Worm (Caenorhabditis elegans) whole organism, mixed stage, embryonic: ENCODE results near the gene Y94H6A.7.

ENCODE experiments used
- M03D4.4 ChIP-seq: sonication (generic microtip); optimal IDR thresholded peaks from 2 replicates; lab custom pipeline; 2017; ENCODE audit warnings: mild to moderate bottlenecking, missing genetic modification characterization, missing compliant biosample characterization
- bed-3 ChIP-seq: fragments of 200-800 bp; sonication (Bioruptor generic); optimal IDR thresholded peaks from 3 replicates; lab custom pipeline; 2018; ENCODE audit warnings: mild to moderate bottlenecking, missing genetic modification characterization, moderate library complexity, missing compliant biosample characterization
- ceh-39 ChIP-seq: fragments of 150-350 bp; optimal IDR thresholded peaks from 2 replicates; lab custom pipeline; 2014; ENCODE audit warnings: missing biosample characterization, missing genetic modification characterization
- ceh-43 ChIP-seq: fragments of 200-800 bp; sonication (Bioruptor generic); optimal IDR thresholded peaks from 2 replicates; lab custom pipeline; 2018; ENCODE audit warnings: mild to moderate bottlenecking, missing genetic modification characterization, moderate library complexity, missing compliant biosample characterization
- ceh-83 ChIP-seq: fragments of 200-800 bp; sonication (Bioruptor generic); optimal IDR thresholded peaks from 2 replicates; lab custom pipeline; 2018; ENCODE audit warnings: mild to moderate bottlenecking, missing genetic modification characterization, missing compliant biosample characterization
- ces-1 ChIP-seq: fragments of 150-350 bp; optimal IDR thresholded peaks from 2 replicates; lab custom pipeline; 2014; ENCODE audit warnings: missing biosample characterization, missing genetic modification reagents, missing genetic modification characterization
- cnd-1 ChIP-seq: fragments of 200-800 bp; sonication (Bioruptor generic); optimal IDR thresholded peaks from 2 replicates; lab custom pipeline; 2018; ENCODE audit warnings: mild to moderate bottlenecking, missing genetic modification characterization, missing compliant biosample characterization
- drap-1 ChIP-seq: fragments of 200-800 bp; sonication (Bioruptor generic); optimal IDR thresholded peaks from 3 replicates; lab custom pipeline; 2018; ENCODE audit warnings: mild to moderate bottlenecking, missing genetic modification characterization, missing compliant biosample characterization
- elt-1 ChIP-seq: sonication (generic microtip); optimal IDR thresholded peaks from 2 replicates; lab custom pipeline; 2017; ENCODE audit warnings: missing genetic modification characterization, mild to moderate bottlenecking, missing compliant biosample characterization, antibody characterized with exemption, moderate library complexity, borderline replicate concordance; ENCODE audit not compliant: insufficient read depth
- elt-3 ChIP-seq: fragments of 150-350 bp; optimal IDR thresholded peaks from 2 replicates; lab custom pipeline; 2014; ENCODE audit warnings: missing biosample characterization, missing genetic modification characterization
- ham-2 ChIP-seq: fragments of 200-800 bp; sonication (Bioruptor generic); optimal IDR thresholded peaks from 2 replicates; lab custom pipeline; 2018; ENCODE audit warnings: mild to moderate bottlenecking, missing genetic modification characterization, missing compliant biosample characterization
- hlh-1 ChIP-seq: fragments of 150-350 bp; optimal IDR thresholded peaks from 2 replicates; lab custom pipeline; 2014; ENCODE audit warnings: missing biosample characterization, missing genetic modification reagents, missing genetic modification characterization
- lsy-2 ChIP-seq: fragments of 150-350 bp; optimal IDR thresholded peaks from 2 replicates; lab custom pipeline; 2014; ENCODE audit warnings: missing biosample characterization, missing genetic modification characterization
- mab-5 ChIP-seq: fragments of 150-350 bp; optimal IDR thresholded peaks from 2 replicates; lab custom pipeline; 2014; ENCODE audit warnings: missing biosample characterization, missing genetic modification characterization
- nhr-12 ChIP-seq: fragments of 150-350 bp; optimal IDR thresholded peaks from 2 replicates; lab custom pipeline; 2014; ENCODE audit warnings: missing biosample characterization, missing genetic modification characterization
- nhr-2 ChIP-seq: fragments of 150-350 bp; optimal IDR thresholded peaks from 2 replicates; lab custom pipeline; 2014; ENCODE audit warnings: missing biosample characterization, missing genetic modification characterization
- nhr-237 ChIP-seq: fragments of 150-350 bp; optimal IDR thresholded peaks from 2 replicates; lab custom pipeline; 2014; ENCODE audit warnings: missing biosample characterization, missing genetic modification characterization
- nhr-28 ChIP-seq: fragments of 150-350 bp; optimal IDR thresholded peaks from 2 replicates; lab custom pipeline; 2014; ENCODE audit warnings: missing biosample characterization, missing genetic modification characterization
- nhr-76 ChIP-seq: sonication (generic microtip); optimal IDR thresholded peaks from 2 replicates; lab custom pipeline; 2017; ENCODE audit warnings: missing biosample characterization, missing genetic modification characterization
- pha-4 ChIP-seq: fragments of 150-350 bp; optimal IDR thresholded peaks from 2 replicates; lab custom pipeline; 2018; ENCODE audit warnings: missing biosample characterization, missing genetic modification reagents, missing genetic modification characterization
- snpc-4 ChIP-seq: fragments of 150-350 bp; optimal IDR thresholded peaks from 2 replicates; lab custom pipeline; 2014; ENCODE audit warnings: missing biosample characterization, missing genetic modification characterization
- unc-120 ChIP-seq: sonication (generic microtip); optimal IDR thresholded peaks from 2 replicates; lab custom pipeline; 2017; ENCODE audit warnings: missing genetic modification characterization, missing compliant biosample characterization; ENCODE audit not compliant: poor library complexity, severe bottlenecking
- unc-39 ChIP-seq: fragments of 150-350 bp; optimal IDR thresholded peaks from 2 replicates; lab custom pipeline; 2014; ENCODE audit warnings: missing biosample characterization, missing genetic modification characterization
- unc-62 ChIP-seq: fragments of 150-350 bp; optimal IDR thresholded peaks from 2 replicates; lab custom pipeline; 2014; ENCODE audit warnings: missing biosample characterization, missing genetic modification reagents, missing genetic modification characterization
- zip-8 ChIP-seq: fragments of 150-350 bp; optimal IDR thresholded peaks from 2 replicates; lab custom pipeline; 2014; ENCODE audit warnings: missing biosample characterization, missing genetic modification characterization
- ztf-11 ChIP-seq: fragments of 150-350 bp; optimal IDR thresholded peaks from 2 replicates; lab custom pipeline; 2014; ENCODE audit warnings: missing biosample characterization, missing genetic modification characterization

The Y94H6A.7 gene

DNA sequence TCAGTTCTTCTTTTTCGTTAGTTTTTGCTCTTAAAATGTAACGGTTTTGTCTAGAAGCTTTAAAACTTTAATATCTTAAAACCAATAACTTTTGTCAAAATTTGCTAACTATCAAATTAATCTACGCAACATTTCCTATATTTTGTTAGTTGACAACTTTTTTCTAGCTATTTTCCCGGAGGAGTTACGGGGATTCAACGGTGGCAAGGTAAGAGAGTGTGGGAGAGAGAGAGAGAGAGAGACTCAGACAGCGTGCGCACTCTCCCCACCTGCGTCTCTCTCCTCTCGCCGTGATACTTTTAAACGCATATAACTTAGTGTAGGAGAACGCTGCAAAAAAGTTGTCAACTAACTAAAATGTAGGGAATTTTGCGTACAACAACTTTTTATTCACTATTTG lies 37.2 kb upstream of the Y94H6A.7 start:
- TF ChIP-seq cnd-1 (tag; lab: Kevin White, UChicago) (no peak), drap-1 (GFP tag; lab: Kevin White, UChicago) (no peak), M03D4.4 (no peak), elt-3 (tag; lab: Kevin White, UChicago) (no peak), ztf-11 (tag; lab: Kevin White, UChicago) (no peak), ceh-83 (GFP tag; lab: Kevin White, UChicago) (no peak), pha-4 (tag; lab: Kevin White, UChicago) (no peak), unc-62 (GFP tag; lab: Kevin White, UChicago) (no peak), nhr-12 (tag; lab: Kevin White, UChicago) (no peak), hlh-1 (tag; lab: Kevin White, UChicago) (no peak), elt-1 (tag; lab: Kevin White, UChicago) (no peak), nhr-76 (tag; lab: Kevin White, UChicago) (no peak), mab-5 (no peak), ham-2 (no peak), lsy-2 (tag; lab: Kevin White, UChicago) (no peak), unc-39 (tag; lab: Kevin White, UChicago) (no peak), ceh-39 (tag; lab: Kevin White, UChicago) (no peak)
- TF ChIP-seq, all 35 proteins: peak for 0

- TF ChIP-seq snpc-4 (tag; lab: Kevin White, UChicago) (no peak), elt-3 (tag; lab: Kevin White, UChicago) (no peak), ceh-43 (no peak), M03D4.4 (no peak), ham-2 (no peak), ceh-83 (GFP tag; lab: Kevin White, UChicago) (no peak), pha-4 (tag; lab: Kevin White, UChicago) (no peak), bed-3 (no peak), ztf-11 (tag; lab: Kevin White, UChicago) (no peak), nhr-237 (tag; lab: Kevin White, UChicago) (no peak), nhr-28 (tag; lab: Kevin White, UChicago) (no peak), lsy-2 (tag; lab: Kevin White, UChicago) (no peak), nhr-76 (tag; lab: Kevin White, UChicago) (no peak), ceh-39 (tag; lab: Kevin White, UChicago) (no peak)
Observed at ce11 chrIV:2751568-2751967, 35.2 kb upstream of the Y94H6A.7 start, which contains the start of gene Y54G2A.41. TSS of gene Y54G2A.41 (plus strand) at chrIV:2751868.

DNA sequence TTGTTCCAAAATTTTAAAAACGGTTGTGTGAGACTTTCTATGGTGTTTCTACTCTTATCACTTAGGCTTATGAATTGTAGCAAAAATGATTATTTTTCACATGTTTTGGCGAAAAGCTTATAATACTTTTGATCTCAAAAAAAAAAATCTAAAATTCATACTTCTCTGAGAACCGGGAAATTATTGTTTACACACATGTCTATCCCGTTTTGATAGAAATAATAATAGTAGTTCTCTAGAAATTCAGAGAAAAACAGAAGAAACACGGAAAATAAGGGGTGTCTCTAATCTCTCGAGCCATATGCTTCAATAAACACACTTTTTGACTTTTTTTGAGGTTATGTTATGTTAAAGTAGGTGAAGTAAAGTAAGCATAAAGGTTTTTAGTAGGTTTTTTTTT lies 34.2 kb upstream of the Y94H6A.7 start:
- TF ChIP-seq zip-8 (no peak), ceh-43 (no peak), hlh-1 (tag; lab: Kevin White, UChicago) (no peak)

- TF ChIP-seq zip-8 (peak; percentile 28), unc-62 (GFP tag; lab: Kevin White, UChicago) (no peak)
Observed at ce11 chrIV:2748863-2749451, 32.6 kb upstream of the Y94H6A.7 start.

ce11 chrIV:2747385-2748007 lies 31.1 kb upstream of the Y94H6A.7 start:
- TF ChIP-seq hlh-1 (tag; lab: Kevin White, UChicago) (no peak), unc-120 (no peak), zip-8 (peak; percentile 88), ces-1 (GFP tag; lab: Kevin White, UChicago) (no peak), pha-4 (tag; lab: Kevin White, UChicago) (no peak)

ce11 chrIV:2742470-2743044 lies 26.2 kb upstream of the Y94H6A.7 start, which contains the start of gene nhr-277:
TSS of gene nhr-277 (plus strand) at chrIV:2742994.
- TF ChIP-seq nhr-28 (tag; lab: Kevin White, UChicago) (no peak), elt-3 (tag; lab: Kevin White, UChicago) (no peak), unc-120 (no peak), nhr-2 (tag; lab: Kevin White, UChicago) (no peak), elt-1 (tag; lab: Kevin White, UChicago) (no peak), nhr-12 (tag; lab: Kevin White, UChicago) (no peak), snpc-4 (tag; lab: Kevin White, UChicago) (no peak)
